Worm (Caenorhabditis elegans) whole organism, young adult: ENCODE measurements around the gene plc-2.

Source experiments
- B0336.3 ChIP-seq: fragments of 200-800 bp; sonication (Bioruptor generic); IDR thresholded peaks from 2 replicates; pipeline ENCODE4 v1.3.6; 2022; ENCODE audit warnings: missing genetic modification characterization, missing compliant biosample characterization
- F39B2.1 ChIP-seq: fragments of 200-800 bp; sonication (Bioruptor generic); IDR thresholded peaks from 2 replicates; pipeline ENCODE4 v1.3.6; 2022; ENCODE audit warnings: missing genetic modification reagents, missing genetic modification characterization, missing compliant biosample characterization
- F49E8.2 ChIP-seq: sonication (generic microtip); optimal IDR thresholded peaks from 3 replicates; lab custom pipeline; 2017; ENCODE audit warnings: missing genetic modification characterization, mild to moderate bottlenecking, missing compliant biosample characterization, antibody characterized with exemption, moderate library complexity; ENCODE audit not compliant: insufficient read depth
- T26A5.8 ChIP-seq: sonication (generic microtip); optimal IDR thresholded peaks from 2 replicates; lab custom pipeline; 2016; ENCODE audit warnings: missing genetic modification characterization, missing compliant biosample characterization
- Y79H2A.3 ChIP-seq: fragments of 200-800 bp; sonication (Bioruptor generic); conservative IDR thresholded peaks from 2 replicates; pipeline ENCODE4 v1.3.6; 2022; ENCODE audit warnings: missing genetic modification reagents, missing genetic modification characterization, missing compliant biosample characterization
- Y95B8A.8 ChIP-seq: fragments of 200-800 bp; sonication (Bioruptor generic); IDR thresholded peaks from 2 replicates; pipeline ENCODE4 v1.3.6; 2022; ENCODE audit warnings: missing genetic modification reagents, missing genetic modification characterization, missing compliant biosample characterization
- ama-1 ChIP-seq, 3 experiments: fragments of 150-350 bp in 1 of 3; sonication (generic microtip) in 2 of 3; optimal IDR thresholded peaks; 2 replicates each; lab custom pipeline; 2014 to 2018; ENCODE audit warnings: missing biosample characterization in 2 of 3, missing genetic modification characterization in 2 of 3, missing genetic modification reagents in 2 of 3
- athp-1 ChIP-seq: sonication (generic microtip); optimal IDR thresholded peaks from 2 replicates; lab custom pipeline; 2017; ENCODE audit warnings: mild to moderate bottlenecking, missing genetic modification characterization, missing compliant biosample characterization
- attf-5 ChIP-seq: fragments of 200-800 bp; sonication (Bioruptor generic); optimal IDR thresholded peaks from 2 replicates; lab custom pipeline; 2018; ENCODE audit warnings: mild to moderate bottlenecking, missing genetic modification characterization, missing compliant biosample characterization
- attf-6 ChIP-seq: fragments of 200-800 bp; sonication (Bioruptor generic); IDR thresholded peaks from 2 replicates; pipeline ENCODE4 v1.3.6; 2022; ENCODE audit warnings: missing genetic modification reagents, missing genetic modification characterization, missing compliant biosample characterization
- bed-2 ChIP-seq: fragments of 200-800 bp; sonication (Bioruptor generic); IDR thresholded peaks from 2 replicates; pipeline ENCODE4 v1.3.6; 2022; ENCODE audit warnings: missing genetic modification reagents, missing genetic modification characterization, missing compliant biosample characterization
- cebp-1 ChIP-seq, 2 experiments: fragments of 200-800 bp in 1 of 2; sonication (Bioruptor generic) in 1 of 2; sonication (generic microtip) in 1 of 2; IDR thresholded peaks in 1 of 2; optimal IDR thresholded peaks in 1 of 2; 2 replicates each; pipeline versions ENCODE4 v1.3.6 to Lab custom; 2017 to 2022; ENCODE audit warnings: missing compliant biosample characterization in 2 of 2, missing genetic modification characterization in 2 of 2, mild to moderate bottlenecking in 1 of 2, missing genetic modification reagents in 1 of 2, moderate library complexity in 1 of 2
- ceh-100 ChIP-seq: fragments of 200-800 bp; sonication (Bioruptor generic); IDR thresholded peaks from 2 replicates; pipeline ENCODE4 v1.3.6; 2022; ENCODE audit warnings: missing genetic modification reagents, missing genetic modification characterization, missing compliant biosample characterization
- ceh-91 ChIP-seq: fragments of 200-800 bp; sonication (Bioruptor generic); IDR thresholded peaks from 2 replicates; pipeline ENCODE4 v1.3.6; 2022; ENCODE audit warnings: missing genetic modification reagents, missing genetic modification characterization, missing compliant biosample characterization
- die-1 ChIP-seq: sonication (generic microtip); optimal IDR thresholded peaks from 2 replicates; lab custom pipeline; 2016; ENCODE audit warnings: missing genotype, mild to moderate bottlenecking, missing genetic modification characterization, missing compliant biosample characterization
- egl-18 ChIP-seq: fragments of 200-800 bp; sonication (Bioruptor generic); IDR thresholded peaks from 2 replicates; pipeline ENCODE4 v1.3.6; 2022; ENCODE audit warnings: missing genetic modification reagents, missing genetic modification characterization, missing compliant biosample characterization
- egrh-3 ChIP-seq: fragments of 200-800 bp; sonication (Bioruptor generic); IDR thresholded peaks from 2 replicates; pipeline ENCODE4 v1.3.6; 2022; ENCODE audit warnings: missing genetic modification reagents, missing genetic modification characterization, missing compliant biosample characterization
- ekl-4 ChIP-seq: fragments of 200-800 bp; sonication (Bioruptor generic); IDR thresholded peaks from 2 replicates; pipeline ENCODE4 v1.3.6; 2022; ENCODE audit warnings: missing genetic modification reagents, missing genetic modification characterization, missing compliant biosample characterization
- hmg-1.2 ChIP-seq: fragments of 200-800 bp; sonication (Bioruptor generic); IDR thresholded peaks from 2 replicates; pipeline ENCODE4 v1.3.6; 2022; ENCODE audit warnings: missing genetic modification reagents, missing genetic modification characterization, missing compliant biosample characterization
- hrde-1 ChIP-seq: sonication (generic microtip); optimal IDR thresholded peaks from 2 replicates; lab custom pipeline; 2016; ENCODE audit warnings: missing genetic modification characterization, mild to moderate bottlenecking, missing compliant biosample characterization, moderate library complexity, missing genotype, missing genetic modification reagents, borderline replicate concordance
- hsf-1 ChIP-seq: fragments of 200-800 bp; sonication (Bioruptor generic); IDR thresholded peaks from 2 replicates; pipeline ENCODE4 v1.3.6; 2022; ENCODE audit warnings: missing genetic modification reagents, missing genetic modification characterization, missing compliant biosample characterization
- lin-54 ChIP-seq: fragments of 200-800 bp; sonication (Bioruptor generic); optimal IDR thresholded peaks from 2 replicates; lab custom pipeline; 2018; ENCODE audit warnings: mild to moderate bottlenecking, missing genetic modification characterization, missing compliant biosample characterization
- madf-3 ChIP-seq: fragments of 200-800 bp; sonication (Bioruptor generic); IDR thresholded peaks from 2 replicates; pipeline ENCODE4 v1.3.6; 2022; ENCODE audit warnings: missing genetic modification reagents, missing genetic modification characterization, missing compliant biosample characterization
- madf-8 ChIP-seq: fragments of 200-800 bp; sonication (Bioruptor generic); conservative IDR thresholded peaks from 2 replicates; pipeline ENCODE4 v1.3.6; 2022; ENCODE audit warnings: missing genetic modification reagents, missing genetic modification characterization, missing compliant biosample characterization
- mcd-1 ChIP-seq: fragments of 200-800 bp; sonication (Bioruptor generic); IDR thresholded peaks from 2 replicates; pipeline ENCODE4 v1.3.6; 2022; ENCODE audit warnings: missing genetic modification reagents, missing genetic modification characterization, missing compliant biosample characterization
- mxl-1 ChIP-seq: sonication (generic microtip); optimal IDR thresholded peaks from 2 replicates; lab custom pipeline; 2016; ENCODE audit warnings: missing genetic modification characterization, missing compliant biosample characterization
- nhr-80 ChIP-seq: sonication (generic microtip); optimal IDR thresholded peaks from 2 replicates; lab custom pipeline; 2016; ENCODE audit warnings: missing genetic modification characterization, missing compliant biosample characterization
- pbrm-1 ChIP-seq: fragments of 200-800 bp; sonication (Bioruptor generic); IDR thresholded peaks from 2 replicates; pipeline ENCODE4 v1.3.6; 2022; ENCODE audit warnings: missing genetic modification reagents, missing genetic modification characterization, missing compliant biosample characterization
- rcor-1 ChIP-seq: fragments of 200-800 bp; sonication (Bioruptor generic); IDR thresholded peaks from 2 replicates; pipeline ENCODE4 v1.3.6; 2022; ENCODE audit warnings: missing genetic modification reagents, missing genetic modification characterization, missing compliant biosample characterization
- rec-8 ChIP-seq, 2 experiments: sonication (generic microtip); optimal IDR thresholded peaks; 2 replicates each; lab custom pipeline; 2016; ENCODE audit warnings: mild to moderate bottlenecking in 2 of 2, missing genetic modification characterization in 2 of 2, missing genetic modification reagents in 2 of 2, missing genotype in 2 of 2, missing biosample characterization in 1 of 2, missing compliant biosample characterization in 1 of 2, moderate library complexity in 1 of 2
- sdz-38 ChIP-seq: sonication (generic microtip); optimal IDR thresholded peaks from 2 replicates; lab custom pipeline; 2016; ENCODE audit warnings: missing genotype, missing genetic modification characterization, missing compliant biosample characterization
- sea-2 ChIP-seq: fragments of 200-800 bp; sonication (Bioruptor generic); IDR thresholded peaks from 2 replicates; pipeline ENCODE4 v1.3.6; 2022; ENCODE audit warnings: missing genetic modification characterization, missing compliant biosample characterization
- snpc-1.3 ChIP-seq: sonication (generic microtip); optimal IDR thresholded peaks from 2 replicates; lab custom pipeline; 2017; ENCODE audit warnings: missing genetic modification characterization, mild to moderate bottlenecking, missing compliant biosample characterization, antibody characterized with exemption, moderate library complexity, missing genotype, missing genetic modification reagents; ENCODE audit not compliant: insufficient read depth
- snpc-3.4 ChIP-seq: sonication (generic microtip); optimal IDR thresholded peaks from 2 replicates; lab custom pipeline; 2017; ENCODE audit warnings: missing genetic modification characterization, mild to moderate bottlenecking, missing compliant biosample characterization, antibody characterized with exemption, moderate library complexity, missing genotype, missing genetic modification reagents
- snpc-4 ChIP-seq, 5 experiments: fragments of 150-350 bp in 1 of 5; sonication (generic microtip) in 4 of 5; optimal IDR thresholded peaks; 2 replicates each; lab custom pipeline; 2014 to 2018; ENCODE audit warnings: missing genetic modification characterization in 5 of 5, missing biosample characterization in 3 of 5, antibody characterized with exemption in 2 of 5, mild to moderate bottlenecking in 2 of 5, missing compliant biosample characterization in 2 of 5, missing genotype in 2 of 5, moderate library complexity in 2 of 5, missing genetic modification reagents in 1 of 5
- tlf-1 ChIP-seq: fragments of 200-800 bp; sonication (Bioruptor generic); optimal IDR thresholded peaks from 2 replicates; lab custom pipeline; 2018; ENCODE audit warnings: mild to moderate bottlenecking, missing genetic modification characterization, missing compliant biosample characterization
- zim-3 ChIP-seq: sonication (generic microtip); optimal IDR thresholded peaks from 2 replicates; lab custom pipeline; 2017; ENCODE audit warnings: mild to moderate bottlenecking, missing genetic modification characterization, moderate library complexity, missing compliant biosample characterization
- ztf-25 ChIP-seq: fragments of 200-800 bp; sonication (Bioruptor generic); IDR thresholded peaks from 2 replicates; pipeline ENCODE4 v1.3.6; 2022; ENCODE audit warnings: missing genetic modification reagents, missing genetic modification characterization, missing compliant biosample characterization

Gene plc-2

ce11 chrV:15186259-15186927, 6.0 kb upstream of the plc-2 start, which contains the start of gene Y75B12B.3 (continued):
- peak; percentile 84 for TF ChIP-seq F49E8.2 (tag; lab: Kevin White, UChicago)
- peak; percentile 50; the same call in 1 of the 2 replicates for TF ChIP-seq attf-6
- TF ChIP-seq ztf-25: 0 out of 2 replicates have a peak, but pooled peaks have one; percentile 56
- TF ChIP-seq hsf-1: peak; percentile 83
- TF ChIP-seq snpc-4 (GFP tag; optimal IDR thresholded peaks at IDR 0.05; lab: Kevin White, UChicago): peak; percentile 48
- peak in 2 of 4 experiments; percentile 0 to 37 for TF ChIP-seq snpc-4 (tag; optimal IDR thresholded peaks at IDR 0.05; lab: Kevin White, UChicago)
- peak; percentile 73 for TF ChIP-seq ama-1 (optimal IDR thresholded peaks at IDR 0.05; lab: Kevin White, UChicago)
- peak in 1 of 2 experiments; percentile 9 for TF ChIP-seq ama-1 (GFP tag; optimal IDR thresholded peaks at IDR 0.05; lab: Kevin White, UChicago)
- TF ChIP-seq lin-54 (GFP tag; lab: Kevin White, UChicago): peak; percentile 62
- peak; percentile 64 for TF ChIP-seq hrde-1
- peak; percentile 18; the same call in 1 of the 2 replicates for TF ChIP-seq egrh-3
- peak; percentile 36 for TF ChIP-seq die-1 (tag; lab: Kevin White, UChicago)
- no peak for TF ChIP-seq zim-3 (tag; lab: Kevin White, UChicago)
- peak; percentile 47; the same call in 1 of the 2 replicates for TF ChIP-seq ceh-100 (GFP tag; lab: Robert Waterston, UW)
- no peak for TF ChIP-seq egl-18 (GFP tag; lab: Robert Waterston, UW)
- peak; percentile 24 for TF ChIP-seq T26A5.8 (tag; lab: Kevin White, UChicago)
- peak; percentile 51 for TF ChIP-seq mcd-1 (GFP tag; lab: Robert Waterston, UW)
- TF ChIP-seq mxl-1: no peak
- peak; percentile 27; the same call in 1 of the 2 replicates for TF ChIP-seq F39B2.1
- TF ChIP-seq attf-5 (GFP tag; lab: Kevin White, UChicago): peak; percentile 48
- peak; percentile 46 for TF ChIP-seq athp-1 (tag; lab: Kevin White, UChicago)
- peak; percentile 5; the same call in 1 of the 2 replicates for TF ChIP-seq rcor-1 (GFP tag; lab: Robert Waterston, UW)
- peak in 1 of 2 experiments; percentile 22 for TF ChIP-seq rec-8 (tag; optimal IDR thresholded peaks at IDR 0.05; lab: Kevin White, UChicago)
- TF ChIP-seq Y79H2A.3 (GFP tag; lab: Robert Waterston, UW): 0 out of 2 replicates have a peak, but pooled peaks have one; percentile 32
- TF ChIP-seq cebp-1 (GFP tag; IDR thresholded peaks at IDR 0.05; lab: Robert Waterston, UW): no peak
- peak; percentile 29 for TF ChIP-seq cebp-1 (tag; optimal IDR thresholded peaks at IDR 0.05; lab: Kevin White, UChicago)
- peak; percentile 43 for TF ChIP-seq snpc-1.3 (tag; lab: Kevin White, UChicago)
- TF ChIP-seq snpc-3.4: peak; percentile 24
- TF ChIP-seq hmg-1.2: 0 out of 2 replicates have a peak, but pooled peaks have one; percentile 10
- 0 out of 2 replicates have a peak, but pooled peaks have one; percentile 3 for TF ChIP-seq madf-3 (GFP tag; lab: Robert Waterston, UW)
- TF ChIP-seq pbrm-1 (GFP tag; lab: Robert Waterston, UW): 0 out of 2 replicates have a peak, but pooled peaks have one; percentile 52
- peak; percentile 51 for TF ChIP-seq tlf-1
- TF ChIP-seq B0336.3 (GFP tag; lab: Robert Waterston, UW): peak; percentile 81
- peak; percentile 10; the same call in 1 of the 2 replicates for TF ChIP-seq madf-8 (GFP tag; lab: Robert Waterston, UW)
- no peak for TF ChIP-seq nhr-80
- 0 out of 2 replicates have a peak, but pooled peaks have one; percentile 5 for TF ChIP-seq Y95B8A.8
- TF ChIP-seq sdz-38 (tag; lab: Kevin White, UChicago): no peak
- TF ChIP-seq bed-2 (GFP tag; lab: Robert Waterston, UW): no peak
- TF ChIP-seq ceh-91 (GFP tag; lab: Robert Waterston, UW): no peak
- TF ChIP-seq sea-2 (GFP tag; lab: Robert Waterston, UW): no peak
- peak; percentile 76; the same call in 1 of the 2 replicates for TF ChIP-seq ekl-4 (GFP tag; lab: Robert Waterston, UW)
